Fruit fly (Drosophila melanogaster) whole organism, embryonic: ENCODE results near the gene Kdsr.

Experiments
- Ada2b ChIP-seq: fragments of 200-800 bp; sonication (Bioruptor generic); IDR thresholded peaks from 2 replicates; pipeline ENCODE4 v1.3.6; 2022; ENCODE audit warnings: missing biosample characterization, missing genetic modification characterization
- Atf-2 ChIP-seq: fragments of 200-800 bp; sonication (Bioruptor generic); optimal IDR thresholded peaks from 2 replicates; lab custom pipeline; 2016; ENCODE audit warnings: missing biosample characterization, missing genetic modification characterization
- Bgb ChIP-seq: fragments of 200-800 bp; sonication (Bioruptor generic); IDR thresholded peaks from 2 replicates; pipeline ENCODE4 v1.3.6; 2022; ENCODE audit warnings: missing biosample characterization, missing genetic modification characterization; ENCODE audit not compliant: partially characterized antibody
- CG10147 ChIP-seq: fragments of 200-800 bp; sonication (Bioruptor generic); optimal IDR thresholded peaks from 2 replicates; lab custom pipeline; 2019; ENCODE audit warnings: missing biosample characterization, mild to moderate bottlenecking, missing genetic modification characterization, moderate library complexity
- CG10274 ChIP-seq: fragments of 200-800 bp; sonication (Bioruptor generic); optimal IDR thresholded peaks from 3 replicates; lab custom pipeline; 2017; ENCODE audit warnings: missing biosample characterization, mild to moderate bottlenecking, missing genetic modification characterization
- CG10462 ChIP-seq: fragments of 200-800 bp; sonication (Bioruptor generic); optimal IDR thresholded peaks from 2 replicates; lab custom pipeline; 2016; ENCODE audit warnings: missing biosample characterization, missing genetic modification characterization
- CG10959 ChIP-seq: fragments of 200-800 bp; sonication (Bioruptor generic); IDR thresholded peaks from 2 replicates; pipeline ENCODE4 v1.3.6; 2022; ENCODE audit warnings: missing biosample characterization, missing genetic modification characterization
- CG11560 ChIP-seq: fragments of 200-800 bp; sonication (Bioruptor generic); IDR thresholded peaks from 3 replicates; pipeline ENCODE4 v1.3.6; 2022; ENCODE audit warnings: missing biosample characterization, missing genetic modification characterization
- CG12155 ChIP-seq: fragments of 200-800 bp; sonication (Bioruptor generic); optimal IDR thresholded peaks from 3 replicates; lab custom pipeline; 2016; ENCODE audit warnings: missing biosample characterization, missing genetic modification characterization
- CG14710 ChIP-seq: fragments of 200-800 bp; sonication (Bioruptor generic); optimal IDR thresholded peaks from 3 replicates; lab custom pipeline; 2019; ENCODE audit warnings: missing biosample characterization, mild to moderate bottlenecking, missing genetic modification characterization, moderate library complexity
- CG15601 ChIP-seq: fragments of 200-800 bp; sonication (Bioruptor generic); optimal IDR thresholded peaks from 3 replicates; lab custom pipeline; 2019; ENCODE audit warnings: missing biosample characterization, mild to moderate bottlenecking, missing genetic modification characterization, moderate library complexity
- CG15696 ChIP-seq: fragments of 200-800 bp; sonication (Bioruptor generic); optimal IDR thresholded peaks from 2 replicates; lab custom pipeline; 2019; ENCODE audit warnings: missing biosample characterization, mild to moderate bottlenecking, missing genetic modification characterization, moderate library complexity
- CG1832 ChIP-seq: fragments of 200-800 bp; sonication (Bioruptor generic); optimal IDR thresholded peaks from 2 replicates; lab custom pipeline; 2017; ENCODE audit warnings: missing biosample characterization, mild to moderate bottlenecking, missing genetic modification characterization, inconsistent platforms
- CG2120 ChIP-seq: fragments of 200-800 bp; sonication (Bioruptor generic); optimal IDR thresholded peaks from 3 replicates; lab custom pipeline; 2016; ENCODE audit warnings: missing biosample characterization, missing genetic modification characterization
- CG5953 ChIP-seq: fragments of 200-800 bp; sonication (Bioruptor generic); IDR thresholded peaks from 2 replicates; pipeline ENCODE4 v1.3.6; 2022; ENCODE audit warnings: missing biosample characterization, missing genetic modification characterization
- CG6689 ChIP-seq: fragments of 200-800 bp; sonication (Bioruptor generic); IDR thresholded peaks from 2 replicates; pipeline ENCODE4 v1.3.6; 2022; ENCODE audit warnings: missing biosample characterization, missing genetic modification characterization
- CG6765 ChIP-seq: fragments of 200-800 bp; sonication (Bioruptor generic); optimal IDR thresholded peaks from 3 replicates; lab custom pipeline; 2017; ENCODE audit warnings: missing biosample characterization, mild to moderate bottlenecking, missing genetic modification characterization
- CG7372 ChIP-seq: fragments of 200-800 bp; sonication (Bioruptor generic); IDR thresholded peaks from 2 replicates; pipeline ENCODE4 v1.3.6; 2022; ENCODE audit warnings: missing biosample characterization, missing genetic modification characterization
- CG7963 ChIP-seq: fragments of 200-800 bp; sonication (Bioruptor generic); IDR thresholded peaks from 3 replicates; pipeline ENCODE4 v1.3.6; 2022; ENCODE audit warnings: missing biosample characterization, missing genetic modification characterization; ENCODE audit not compliant: partially characterized antibody
- CG8924 ChIP-seq: fragments of 200-800 bp; optimal IDR thresholded peaks from 3 replicates; lab custom pipeline; 2019; ENCODE audit warnings: missing biosample characterization, mild to moderate bottlenecking, missing genetic modification characterization, moderate library complexity
- CG9817 ChIP-seq: fragments of 200-800 bp; sonication (Bioruptor generic); optimal IDR thresholded peaks from 2 replicates; lab custom pipeline; 2018; ENCODE audit warnings: missing biosample characterization, mild to moderate bottlenecking, missing genetic modification characterization, moderate library complexity
- Dfd ChIP-seq, 2 experiments: fragments of >200 bp; optimal IDR thresholded peaks; 2 replicates each; lab custom pipeline; 2017; ENCODE audit warnings: missing biosample characterization in 2 of 2, missing genetic modification characterization in 2 of 2
- Fer2 ChIP-seq: fragments of 200-800 bp; sonication (Bioruptor generic); optimal IDR thresholded peaks from 2 replicates; lab custom pipeline; 2018; ENCODE audit warnings: missing biosample characterization, mild to moderate bottlenecking, missing genetic modification characterization, moderate library complexity
- Hr3 ChIP-seq: fragments of 200-800 bp; sonication (Bioruptor generic); optimal IDR thresholded peaks from 3 replicates; lab custom pipeline; 2016; ENCODE audit warnings: missing biosample characterization, missing genetic modification characterization
- Jarid2 ChIP-seq: fragments of 200-800 bp; sonication (Bioruptor generic); optimal IDR thresholded peaks from 3 replicates; lab custom pipeline; 2017; ENCODE audit warnings: mild to moderate bottlenecking, missing biosample characterization, missing genetic modification reagents, missing genetic modification characterization
- Kr ChIP-seq: fragments of 200-800 bp; sonication (Bioruptor generic); optimal IDR thresholded peaks from 2 replicates; lab custom pipeline; 2017; ENCODE audit warnings: missing biosample characterization, mild to moderate bottlenecking, missing genetic modification characterization
- Rx ChIP-seq: fragments of 200-800 bp; sonication (Bioruptor generic); IDR thresholded peaks from 2 replicates; pipeline ENCODE4 v1.3.6; 2022; ENCODE audit warnings: missing biosample characterization, missing genetic modification characterization
- Xbp1 ChIP-seq: fragments of 200-800 bp; sonication (Bioruptor generic); optimal IDR thresholded peaks from 3 replicates; lab custom pipeline; 2016; ENCODE audit warnings: missing biosample characterization, mild to moderate bottlenecking, missing genetic modification characterization
- amos ChIP-seq: fragments of 200-800 bp; sonication (Bioruptor generic); IDR thresholded peaks from 2 replicates; pipeline ENCODE4 v1.3.6; 2022; ENCODE audit warnings: missing biosample characterization, missing genetic modification characterization; ENCODE audit not compliant: partially characterized antibody
- ase ChIP-seq: fragments of 200-800 bp; sonication (Bioruptor generic); IDR thresholded peaks from 3 replicates; pipeline ENCODE4 v1.3.6; 2022; ENCODE audit warnings: missing biosample characterization, missing genetic modification characterization
- btn ChIP-seq: fragments of 200-800 bp; sonication (Bioruptor generic); optimal IDR thresholded peaks from 2 replicates; lab custom pipeline; 2016; ENCODE audit warnings: missing biosample characterization, missing genetic modification characterization
- dm ChIP-seq: fragments of 200-800 bp; sonication (Bioruptor generic); optimal IDR thresholded peaks from 3 replicates; lab custom pipeline; 2016; ENCODE audit warnings: missing biosample characterization, missing genetic modification characterization
- dpn ChIP-seq, 2 experiments: fragments of 200-800 bp; sonication (Bioruptor generic); optimal IDR thresholded peaks; 3 replicates each; lab custom pipeline; 2016; ENCODE audit warnings: missing biosample characterization in 2 of 2, missing genetic modification characterization in 2 of 2
- esg ChIP-seq: fragments of 200-800 bp; sonication (Bioruptor generic); conservative IDR thresholded peaks from 2 replicates; pipeline ENCODE4 v1.3.6; 2022; ENCODE audit warnings: missing biosample characterization, missing genetic modification characterization
- ftz-f1 ChIP-seq: fragments of 200-800 bp; sonication (Bioruptor generic); optimal IDR thresholded peaks from 2 replicates; lab custom pipeline; 2016; ENCODE audit warnings: missing biosample characterization, missing genetic modification characterization
- grau ChIP-seq: fragments of 200-800 bp; optimal IDR thresholded peaks from 3 replicates; lab custom pipeline; 2019; ENCODE audit warnings: missing biosample characterization, mild to moderate bottlenecking, missing genetic modification characterization, moderate library complexity
- gro ChIP-seq: fragments of 200-800 bp; sonication (Bioruptor generic); optimal IDR thresholded peaks from 2 replicates; lab custom pipeline; 2016; ENCODE audit warnings: missing biosample characterization, missing genetic modification characterization
- gsb-n ChIP-seq: fragments of 200-800 bp; sonication (Bioruptor generic); optimal IDR thresholded peaks from 3 replicates; lab custom pipeline; 2018; ENCODE audit warnings: missing biosample characterization, mild to moderate bottlenecking, missing genetic modification characterization
- ham ChIP-seq: fragments of 200-800 bp; sonication (Bioruptor generic); IDR thresholded peaks from 2 replicates; pipeline ENCODE4 v1.3.6; 2022; ENCODE audit warnings: missing biosample characterization, missing genetic modification characterization
- insv ChIP-seq, 2 experiments: fragments of 200-800 bp; sonication (Bioruptor generic); optimal IDR thresholded peaks; 3 replicates each; lab custom pipeline; 2016 to 2018; ENCODE audit warnings: missing biosample characterization in 2 of 2, missing genetic modification characterization in 2 of 2
- ken ChIP-seq: fragments of 200-800 bp; sonication (Bioruptor generic); IDR thresholded peaks from 3 replicates; pipeline ENCODE4 v1.3.6; 2022; ENCODE audit warnings: missing biosample characterization, missing genetic modification characterization
- lola ChIP-seq, 3 experiments: fragments of >200 bp in 2 of 3; fragments of 200-800 bp in 1 of 3; sonication (Bioruptor generic) in 1 of 3; optimal IDR thresholded peaks; 2 replicates each; lab custom pipeline; 2017 to 2019; ENCODE audit warnings: missing biosample characterization in 3 of 3, missing genetic modification characterization in 3 of 3, mild to moderate bottlenecking in 1 of 3, moderate library complexity in 1 of 3
- pfk ChIP-seq: fragments of 200-800 bp; sonication (Bioruptor generic); optimal IDR thresholded peaks from 2 replicates; lab custom pipeline; 2018; ENCODE audit warnings: missing biosample characterization, mild to moderate bottlenecking, missing genetic modification characterization, moderate library complexity
- pita ChIP-seq: fragments of 200-800 bp; sonication (Bioruptor generic); optimal IDR thresholded peaks from 2 replicates; lab custom pipeline; 2017; ENCODE audit warnings: missing biosample characterization, mild to moderate bottlenecking, missing genetic modification characterization
- repo ChIP-seq: fragments of 200-800 bp; sonication (Bioruptor generic); optimal IDR thresholded peaks from 2 replicates; lab custom pipeline; 2016; ENCODE audit warnings: missing biosample characterization, missing genetic modification characterization
- run ChIP-seq: fragments of 200-800 bp; sonication (Bioruptor generic); optimal IDR thresholded peaks from 3 replicates; lab custom pipeline; 2018; ENCODE audit warnings: missing biosample characterization, mild to moderate bottlenecking, missing genetic modification characterization
- sens-2 ChIP-seq: fragments of 200-800 bp; sonication (Bioruptor generic); IDR thresholded peaks from 2 replicates; pipeline ENCODE4 v1.3.6; 2022; ENCODE audit warnings: missing biosample characterization, missing genetic modification characterization
- slou ChIP-seq: fragments of 200-800 bp; sonication (Bioruptor generic); optimal IDR thresholded peaks from 3 replicates; lab custom pipeline; 2016; ENCODE audit warnings: missing biosample characterization, missing genetic modification characterization
- trh ChIP-seq: fragments of 200-800 bp; sonication (Bioruptor generic); optimal IDR thresholded peaks from 2 replicates; lab custom pipeline; 2016; ENCODE audit warnings: missing biosample characterization, missing genetic modification characterization
- tx ChIP-seq: fragments of 200-800 bp; sonication (Bioruptor generic); optimal IDR thresholded peaks from 2 replicates; lab custom pipeline; 2016; ENCODE audit warnings: missing biosample characterization, missing genetic modification characterization
- wek ChIP-seq: fragments of 200-800 bp; sonication (Bioruptor generic); optimal IDR thresholded peaks from 3 replicates; lab custom pipeline; 2018; ENCODE audit warnings: missing biosample characterization, mild to moderate bottlenecking, missing genetic modification characterization, moderate library complexity

The Kdsr gene

DNA sequence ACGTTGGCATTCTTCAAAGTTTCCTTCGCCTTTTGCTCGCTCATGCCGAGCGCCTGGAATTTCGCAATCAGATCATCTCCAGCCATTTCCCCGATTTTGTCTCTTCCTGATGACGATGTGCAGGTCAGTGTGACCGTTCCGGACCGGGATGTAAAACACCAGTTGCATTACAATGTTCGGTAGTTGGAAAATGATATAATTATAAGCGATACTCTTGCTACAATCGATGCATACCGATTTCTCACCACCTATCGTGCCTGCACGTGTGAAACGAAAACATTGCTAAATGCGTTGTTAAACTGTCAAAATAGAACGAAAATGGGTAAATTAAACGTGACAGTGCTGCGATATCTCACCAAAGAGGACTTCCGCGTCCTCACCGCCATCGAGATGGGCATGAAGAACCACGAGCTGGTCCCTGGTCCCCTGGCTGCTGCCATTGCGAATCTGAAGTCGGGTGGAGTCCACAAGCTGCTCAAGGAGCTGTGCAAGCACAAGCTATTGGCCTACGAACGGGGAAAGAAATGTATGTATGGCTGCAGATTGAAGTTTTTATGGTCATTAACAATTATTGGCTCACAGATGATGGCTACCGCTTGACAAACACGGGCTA, 3.4 kb upstream of the Kdsr start, which contains the start of the genes GlnRS and RIOK2 (continued):
- no peak for TF ChIP-seq pita (GFP tag; lab: Kevin White, UChicago)
- TF ChIP-seq CG15696 (tag; lab: Kevin White, UChicago): no peak
- TF ChIP-seq slou (GFP tag; lab: Kevin White, UChicago): no peak
- no peak for TF ChIP-seq CG6689
- no peak for TF ChIP-seq CG15601 (tag; lab: Kevin White, UChicago)
- no peak for TF ChIP-seq Rx (GFP tag; lab: Robert Waterston, UW)
- no peak for TF ChIP-seq CG8924 (tag; lab: Kevin White, UChicago)
- no peak for TF ChIP-seq Hr3 (GFP tag; lab: Kevin White, UChicago)
- no peak for TF ChIP-seq CG7372 (GFP tag; lab: Robert Waterston, UW)
- no peak for TF ChIP-seq CG10462
- no peak for TF ChIP-seq CG9817 (tag; lab: Kevin White, UChicago)
- no peak for TF ChIP-seq btn
- peak; percentile 93 for TF ChIP-seq CG7963 (GFP tag; lab: Robert Waterston, UW)
- peak; percentile 2 for TF ChIP-seq CG2120 (GFP tag; lab: Kevin White, UChicago)
- no peak for TF ChIP-seq CG5953 (GFP tag; lab: Robert Waterston, UW)
- TF ChIP-seq CG11560: no peak
- no peak for TF ChIP-seq Kr (GFP tag; lab: Kevin White, UChicago)
- no peak for TF ChIP-seq CG12155 (GFP tag; lab: Kevin White, UChicago)
- TF ChIP-seq run (tag; lab: Kevin White, UChicago): no peak
- TF ChIP-seq Fer2: no peak
- no peak for TF ChIP-seq tx
- no peak for TF ChIP-seq CG14710 (tag; lab: Kevin White, UChicago)
- TF ChIP-seq Xbp1 (GFP tag; lab: Kevin White, UChicago): peak; percentile 20
- no peak for TF ChIP-seq Jarid2 (GFP tag; lab: Kevin White, UChicago)
- TF ChIP-seq Bgb: peak; percentile 98
- no peak for TF ChIP-seq esg (GFP tag; lab: Robert Waterston, UW)
- TF ChIP-seq insv (GFP tag; optimal IDR thresholded peaks at IDR 0.05; lab: Kevin White, UChicago): no peak
- TF ChIP-seq CG10147 (GFP tag; lab: Kevin White, UChicago): no peak
- no peak for TF ChIP-seq grau (tag; lab: Kevin White, UChicago)
- TF ChIP-seq CG6765 (GFP tag; lab: Kevin White, UChicago): no peak
- peak in 1 of 2 experiments; percentile 18 for TF ChIP-seq dpn (GFP tag; optimal IDR thresholded peaks at IDR 0.05; lab: Kevin White, UChicago)
- no peak for TF ChIP-seq Atf-2 (GFP tag; lab: Kevin White, UChicago)
- TF ChIP-seq CG1832 (GFP tag; lab: Kevin White, UChicago): no peak
- TF ChIP-seq gsb-n: no peak
- peak; percentile 99 for TF ChIP-seq dm (GFP tag; lab: Kevin White, UChicago)
- no peak for TF ChIP-seq trh (GFP tag; lab: Kevin White, UChicago)
- no peak for TF ChIP-seq pfk (GFP tag; lab: Kevin White, UChicago)
- TF ChIP-seq ftz-f1 (GFP tag; lab: Kevin White, UChicago): no peak
- TF ChIP-seq repo (GFP tag; lab: Kevin White, UChicago): no peak
- TF ChIP-seq CG10959 (GFP tag; lab: Robert Waterston, UW): no peak
- TF ChIP-seq ase: no peak
- no peak for TF ChIP-seq ham (GFP tag; lab: Robert Waterston, UW)
- TF ChIP-seq CG10274: no peak
- no peak for TF ChIP-seq sens-2 (GFP tag; lab: Robert Waterston, UW)
- peak; percentile 97 for TF ChIP-seq amos
- peak in 1 of 3 experiments; percentile 100 for TF ChIP-seq lola (GFP tag; optimal IDR thresholded peaks at IDR 0.05; lab: Kevin White, UChicago)
- TF ChIP-seq ken (GFP tag; lab: Robert Waterston, UW): no peak
- peak; percentile 54 for TF ChIP-seq gro (GFP tag; lab: Kevin White, UChicago)
- peak in 1 of 2 experiments; percentile 79 for TF ChIP-seq Dfd (GFP tag; optimal IDR thresholded peaks at IDR 0.05; lab: Kevin White, UChicago)
- TF ChIP-seq wek: peak; percentile 11
- TF ChIP-seq Ada2b (GFP tag; lab: Robert Waterston, UW): no peak
